Fruit fly (Drosophila melanogaster) whole organism, embryonic: ENCODE measurements around the gene ana1.

Source experiments
- CG10366 ChIP-seq: fragments of 200-800 bp; sonication (Bioruptor generic); IDR thresholded peaks from 2 replicates; pipeline ENCODE4 v1.3.6; 2022; ENCODE audit warnings: missing biosample characterization, missing genetic modification characterization
- CG12155 ChIP-seq: fragments of 200-800 bp; sonication (Bioruptor generic); optimal IDR thresholded peaks from 3 replicates; lab custom pipeline; 2016; ENCODE audit warnings: missing biosample characterization, missing genetic modification characterization
- CG12219 ChIP-seq: fragments of 200-800 bp; sonication (Bioruptor generic); optimal IDR thresholded peaks from 3 replicates; lab custom pipeline; 2018; ENCODE audit warnings: missing biosample characterization, mild to moderate bottlenecking, missing genetic modification characterization
- CG1529 ChIP-seq: fragments of 200-800 bp; sonication (Bioruptor generic); optimal IDR thresholded peaks from 3 replicates; lab custom pipeline; 2018; ENCODE audit warnings: missing biosample characterization, missing genetic modification characterization
- CG15696 ChIP-seq: fragments of 200-800 bp; sonication (Bioruptor generic); optimal IDR thresholded peaks from 2 replicates; lab custom pipeline; 2019; ENCODE audit warnings: missing biosample characterization, mild to moderate bottlenecking, missing genetic modification characterization, moderate library complexity
- CG16779 ChIP-seq: fragments of 200-800 bp; sonication (Bioruptor generic); IDR thresholded peaks from 2 replicates; pipeline ENCODE4 v1.3.6; 2022; ENCODE audit warnings: missing biosample characterization, missing genetic modification characterization
- CG16815 ChIP-seq: fragments of 200-800 bp; sonication (Bioruptor generic); optimal IDR thresholded peaks from 3 replicates; lab custom pipeline; 2017; ENCODE audit warnings: missing biosample characterization, mild to moderate bottlenecking, missing genetic modification characterization
- CG17829 ChIP-seq: fragments of 200-800 bp; optimal IDR thresholded peaks from 2 replicates; lab custom pipeline; 2019; ENCODE audit warnings: missing biosample characterization, mild to moderate bottlenecking, missing genetic modification characterization, moderate library complexity
- CG2202 ChIP-seq: fragments of 200-800 bp; sonication (Bioruptor generic); optimal IDR thresholded peaks from 2 replicates; lab custom pipeline; 2018; ENCODE audit warnings: missing biosample characterization, mild to moderate bottlenecking, missing genetic modification characterization
- CG2712 ChIP-seq: fragments of 200-800 bp; optimal IDR thresholded peaks from 3 replicates; lab custom pipeline; 2019; ENCODE audit warnings: missing biosample characterization, mild to moderate bottlenecking, missing genetic modification characterization, moderate library complexity
- CG30431 ChIP-seq: fragments of 200-800 bp; sonication (Bioruptor generic); optimal IDR thresholded peaks from 2 replicates; lab custom pipeline; 2017; ENCODE audit warnings: missing biosample characterization, missing genetic modification characterization
- CG31224 ChIP-seq: fragments of 200-800 bp; sonication (Bioruptor generic); IDR thresholded peaks from 2 replicates; pipeline ENCODE4 v1.3.6; 2022; ENCODE audit warnings: missing biosample characterization, missing genetic modification characterization
- CG31365 ChIP-seq: fragments of 200-800 bp; sonication (Bioruptor generic); optimal IDR thresholded peaks from 2 replicates; lab custom pipeline; 2018; ENCODE audit warnings: missing biosample characterization, mild to moderate bottlenecking, missing genetic modification characterization
- CG31388 ChIP-seq: fragments of 200-800 bp; sonication (Bioruptor generic); optimal IDR thresholded peaks from 2 replicates; lab custom pipeline; 2016; ENCODE audit warnings: missing biosample characterization, missing genetic modification characterization
- CG32767 ChIP-seq: fragments of 200-800 bp; sonication (Bioruptor generic); IDR thresholded peaks from 2 replicates; pipeline ENCODE4 v1.3.6; 2022; ENCODE audit warnings: missing biosample characterization, missing genetic modification characterization
- CG34224 ChIP-seq: fragments of 200-800 bp; sonication (Bioruptor generic); IDR thresholded peaks from 3 replicates; pipeline ENCODE4 v1.3.6; 2022; ENCODE audit warnings: missing biosample characterization, missing genetic modification characterization; ENCODE audit not compliant: partially characterized antibody
- CG6765 ChIP-seq: fragments of 200-800 bp; sonication (Bioruptor generic); optimal IDR thresholded peaks from 3 replicates; lab custom pipeline; 2017; ENCODE audit warnings: missing biosample characterization, mild to moderate bottlenecking, missing genetic modification characterization
- CG7987 ChIP-seq: fragments of 200-800 bp; sonication (Bioruptor generic); optimal IDR thresholded peaks from 2 replicates; lab custom pipeline; 2018; ENCODE audit warnings: missing biosample characterization, mild to moderate bottlenecking, missing genetic modification characterization, moderate library complexity
- CG9215 ChIP-seq: fragments of 200-800 bp; sonication (Bioruptor generic); IDR thresholded peaks from 2 replicates; pipeline ENCODE4 v1.3.6; 2022; ENCODE audit warnings: missing biosample characterization, missing genetic modification characterization
- CG9727 ChIP-seq: fragments of 200-800 bp; sonication (Bioruptor generic); optimal IDR thresholded peaks from 3 replicates; lab custom pipeline; 2017; ENCODE audit warnings: missing biosample characterization, mild to moderate bottlenecking, missing genetic modification characterization
- Deaf1 ChIP-seq: fragments of 200-800 bp; optimal IDR thresholded peaks from 3 replicates; lab custom pipeline; 2019; ENCODE audit warnings: missing biosample characterization, mild to moderate bottlenecking, missing genetic modification characterization, moderate library complexity
- Fer2 ChIP-seq: fragments of 200-800 bp; sonication (Bioruptor generic); optimal IDR thresholded peaks from 2 replicates; lab custom pipeline; 2018; ENCODE audit warnings: missing biosample characterization, mild to moderate bottlenecking, missing genetic modification characterization, moderate library complexity
- HLH3B ChIP-seq: fragments of 200-800 bp; sonication (Bioruptor generic); IDR thresholded peaks from 2 replicates; pipeline ENCODE4 v1.3.6; 2022; ENCODE audit warnings: missing biosample characterization, missing genetic modification characterization
- Hand ChIP-seq: fragments of 200-800 bp; sonication (Bioruptor generic); optimal IDR thresholded peaks from 2 replicates; lab custom pipeline; 2017; ENCODE audit warnings: mild to moderate bottlenecking, missing biosample characterization, missing genetic modification reagents, missing genetic modification characterization
- HmgZ ChIP-seq: fragments of 200-800 bp; sonication (Bioruptor generic); optimal IDR thresholded peaks from 2 replicates; lab custom pipeline; 2018; ENCODE audit warnings: missing biosample characterization, mild to moderate bottlenecking, missing genetic modification characterization
- Hr78 ChIP-seq, 2 experiments: fragments of 200-800 bp in 1 of 2; fragments of >200 bp in 1 of 2; sonication (Bioruptor generic) in 1 of 2; optimal IDR thresholded peaks; 2 replicates each; lab custom pipeline; 2017 to 2019; ENCODE audit warnings: missing biosample characterization in 2 of 2, missing genetic modification characterization in 2 of 2, mild to moderate bottlenecking in 1 of 2, moderate library complexity in 1 of 2
- Hsf ChIP-seq: fragments of 200-800 bp; sonication (Bioruptor generic); optimal IDR thresholded peaks from 3 replicates; lab custom pipeline; 2016; ENCODE audit warnings: missing biosample characterization, missing genetic modification characterization
- Lpt ChIP-seq: fragments of >200 bp; optimal IDR thresholded peaks from 2 replicates; lab custom pipeline; 2018; ENCODE audit warnings: missing biosample characterization, missing genetic modification characterization
- Mad ChIP-seq: fragments of 200-800 bp; sonication (Bioruptor generic); optimal IDR thresholded peaks from 2 replicates; lab custom pipeline; 2016; ENCODE audit warnings: missing biosample characterization, missing genetic modification characterization
- Rx ChIP-seq: fragments of 200-800 bp; sonication (Bioruptor generic); IDR thresholded peaks from 2 replicates; pipeline ENCODE4 v1.3.6; 2022; ENCODE audit warnings: missing biosample characterization, missing genetic modification characterization
- Sry-δ ChIP-seq: fragments of 200-800 bp; sonication (Bioruptor generic); optimal IDR thresholded peaks from 2 replicates; lab custom pipeline; 2016; ENCODE audit warnings: missing biosample characterization, missing genetic modification characterization
- Ssrp ChIP-seq: fragments of 200-800 bp; sonication (Bioruptor generic); optimal IDR thresholded peaks from 2 replicates; lab custom pipeline; 2018; ENCODE audit warnings: missing biosample characterization, mild to moderate bottlenecking, missing genetic modification characterization, moderate library complexity
- Vsx1 ChIP-seq: fragments of 200-800 bp; sonication (Bioruptor generic); optimal IDR thresholded peaks from 2 replicates; lab custom pipeline; 2017; ENCODE audit warnings: missing biosample characterization, mild to moderate bottlenecking, missing genetic modification characterization, missing genetic modification reagents
- ac ChIP-seq: fragments of 200-800 bp; sonication (Bioruptor generic); optimal IDR thresholded peaks from 3 replicates; lab custom pipeline; 2017; ENCODE audit warnings: missing biosample characterization, mild to moderate bottlenecking, missing genetic modification characterization
- ap ChIP-seq: fragments of 200-800 bp; sonication (Bioruptor generic); IDR thresholded peaks from 2 replicates; pipeline ENCODE4 v1.3.6; 2022; ENCODE audit warnings: missing biosample characterization, missing genetic modification characterization
- az2 ChIP-seq: fragments of 200-800 bp; sonication (Bioruptor generic); optimal IDR thresholded peaks from 3 replicates; lab custom pipeline; 2016; ENCODE audit warnings: missing biosample characterization, missing genetic modification characterization
- bbx ChIP-seq: fragments of 200-800 bp; sonication (Bioruptor generic); IDR thresholded peaks from 2 replicates; pipeline ENCODE4 v1.3.6; 2022; ENCODE audit warnings: missing biosample characterization, missing genetic modification characterization; ENCODE audit not compliant: partially characterized antibody
- cad ChIP-seq: fragments of >200 bp; optimal IDR thresholded peaks from 2 replicates; lab custom pipeline; 2017; ENCODE audit warnings: missing biosample characterization, missing genetic modification characterization
- chif ChIP-seq, 2 experiments: fragments of 200-800 bp; sonication (Bioruptor generic); optimal IDR thresholded peaks; 3 replicates each; lab custom pipeline; 2016; ENCODE audit warnings: missing biosample characterization in 2 of 2, missing genetic modification characterization in 2 of 2
- dimm ChIP-seq: fragments of 200-800 bp; sonication (Bioruptor generic); IDR thresholded peaks from 2 replicates; pipeline ENCODE4 v1.3.6; 2022; ENCODE audit warnings: missing biosample characterization, missing genetic modification characterization
- disco-r ChIP-seq: fragments of 200-800 bp; sonication (Bioruptor generic); optimal IDR thresholded peaks from 2 replicates; lab custom pipeline; 2016; ENCODE audit warnings: missing biosample characterization, missing genetic modification characterization
- en ChIP-seq: fragments of 200-800 bp; sonication (Bioruptor generic); optimal IDR thresholded peaks from 2 replicates; lab custom pipeline; 2016; ENCODE audit warnings: missing biosample characterization, missing genetic modification characterization
- gsb ChIP-seq: fragments of 200-800 bp; sonication (Bioruptor generic); IDR thresholded peaks from 2 replicates; pipeline ENCODE4 v1.3.6; 2022; ENCODE audit warnings: missing biosample characterization, missing genetic modification characterization
- hkb ChIP-seq, 2 experiments: fragments of 200-800 bp in 1 of 2; fragments of >200 bp in 1 of 2; sonication (Bioruptor generic) in 1 of 2; IDR thresholded peaks in 1 of 2; optimal IDR thresholded peaks in 1 of 2; 2 replicates each; pipeline versions ENCODE4 v1.3.6 to Lab custom; 2017 to 2022; ENCODE audit warnings: missing biosample characterization in 1 of 2, missing genetic modification characterization in 1 of 2
- lab ChIP-seq: fragments of 200-800 bp; sonication (Bioruptor generic); optimal IDR thresholded peaks from 3 replicates; lab custom pipeline; 2017; ENCODE audit warnings: missing biosample characterization, missing genetic modification characterization, mild to moderate bottlenecking, moderate library complexity, missing genetic modification reagents
- pnt ChIP-seq: fragments of 200-800 bp; sonication (Bioruptor generic); optimal IDR thresholded peaks from 3 replicates; lab custom pipeline; 2016; ENCODE audit warnings: missing biosample characterization, missing genetic modification characterization
- repo ChIP-seq: fragments of 200-800 bp; sonication (Bioruptor generic); optimal IDR thresholded peaks from 2 replicates; lab custom pipeline; 2016; ENCODE audit warnings: missing biosample characterization, missing genetic modification characterization
- sima ChIP-seq: fragments of 200-800 bp; sonication (Bioruptor generic); optimal IDR thresholded peaks from 2 replicates; lab custom pipeline; 2016; ENCODE audit warnings: missing biosample characterization, missing genetic modification characterization
- sqz ChIP-seq: fragments of 200-800 bp; sonication (Bioruptor generic); optimal IDR thresholded peaks from 3 replicates; lab custom pipeline; 2018; ENCODE audit warnings: missing biosample characterization, mild to moderate bottlenecking, missing genetic modification characterization
- tio ChIP-seq: fragments of 200-800 bp; sonication (Bioruptor generic); optimal IDR thresholded peaks from 2 replicates; lab custom pipeline; 2017; ENCODE audit warnings: missing biosample characterization, missing genetic modification characterization, inconsistent platforms
- z ChIP-seq: fragments of 200-800 bp; sonication (Bioruptor generic); IDR thresholded peaks from 3 replicates; pipeline ENCODE4 v1.3.6; 2022; ENCODE audit warnings: missing biosample characterization, missing genetic modification characterization
- zf30C ChIP-seq: fragments of 200-800 bp; sonication (Bioruptor generic); optimal IDR thresholded peaks from 3 replicates; lab custom pipeline; 2018; ENCODE audit warnings: missing biosample characterization, mild to moderate bottlenecking, missing genetic modification characterization

ana1 gene

dm6 chr3R:24574123-24574522, 43.7 kb downstream of the ana1 start (continued):
- TF ChIP-seq bbx (GFP tag; lab: Robert Waterston, UW) = no peak
- TF ChIP-seq Hsf (GFP tag; lab: Kevin White, UChicago) = peak; percentile 56
- peak; percentile 27 for TF ChIP-seq CG17829 (tag; lab: Kevin White, UChicago)
- TF ChIP-seq HLH3B = no peak
- TF ChIP-seq Hand (GFP tag; lab: Kevin White, UChicago) = peak; percentile 90
- no peak for TF ChIP-seq zf30C
- TF ChIP-seq CG10366 (GFP tag; lab: Robert Waterston, UW) = no peak
- no peak for TF ChIP-seq sqz (GFP tag; lab: Kevin White, UChicago)
- TF ChIP-seq CG7987 (GFP tag; lab: Kevin White, UChicago) = no peak
- TF ChIP-seq CG1529 (GFP tag; lab: Kevin White, UChicago) = no peak
- no peak for TF ChIP-seq tio
- TF ChIP-seq Lpt (GFP tag; lab: Kevin White, UChicago) = no peak
- TF ChIP-seq CG2712 (tag; lab: Kevin White, UChicago) = peak; percentile 63
- no peak for TF ChIP-seq dimm
- no peak for TF ChIP-seq ac (GFP tag; lab: Kevin White, UChicago)
- TF ChIP-seq pnt (GFP tag; lab: Kevin White, UChicago) = no peak
- no peak for TF ChIP-seq en (GFP tag; lab: Kevin White, UChicago)
- TF ChIP-seq CG2202 (tag; lab: Kevin White, UChicago) = no peak
- TF ChIP-seq ap (GFP tag; lab: Robert Waterston, UW) = no peak
- TF ChIP-seq Ssrp (tag; lab: Kevin White, UChicago) = no peak
- TF ChIP-seq lab (GFP tag; lab: Kevin White, UChicago) = peak; percentile 83
- no peak for TF ChIP-seq disco-r (GFP tag; lab: Kevin White, UChicago)
- TF ChIP-seq CG12155 (GFP tag; lab: Kevin White, UChicago) = peak; percentile 36
- no peak for TF ChIP-seq gsb
- TF ChIP-seq CG31388 = no peak
- peak; percentile 38 for TF ChIP-seq Deaf1 (tag; lab: Kevin White, UChicago)
- no peak for TF ChIP-seq Hr78 (GFP tag; optimal IDR thresholded peaks at IDR 0.05; lab: Kevin White, UChicago)
- no peak for TF ChIP-seq CG30431 (GFP tag; lab: Kevin White, UChicago)
- TF ChIP-seq Fer2 (tag; lab: Kevin White, UChicago) = peak; percentile 47
- TF ChIP-seq CG31365 = no peak
- no peak for TF ChIP-seq repo (GFP tag; lab: Kevin White, UChicago)
- TF ChIP-seq CG9727 = peak; percentile 76
- no peak for TF ChIP-seq Sry-δ
- no peak for TF ChIP-seq CG32767 (GFP tag; lab: Robert Waterston, UW)
- no peak for TF ChIP-seq CG31224
- TF ChIP-seq Vsx1 (GFP tag; lab: Kevin White, UChicago) = no peak
- TF ChIP-seq cad = no peak
- no peak for TF ChIP-seq CG12219 (GFP tag; lab: Kevin White, UChicago)
- TF ChIP-seq CG15696 (tag; lab: Kevin White, UChicago) = peak; percentile 3
- no peak for TF ChIP-seq chif (GFP tag; optimal IDR thresholded peaks at IDR 0.05; lab: Kevin White, UChicago)
- no peak; the same call in 1 of the 2 replicates for TF ChIP-seq CG9215 (GFP tag; lab: Robert Waterston, UW)
- TF ChIP-seq hkb (optimal IDR thresholded peaks at IDR 0.05; lab: Kevin White, UChicago) = no peak
- TF ChIP-seq hkb (GFP tag; IDR thresholded peaks at IDR 0.05; lab: Robert Waterston, UW) = 0 out of 2 replicates have a peak, but pooled peaks have one; percentile 41
- TF ChIP-seq z (GFP tag; lab: Robert Waterston, UW) = no peak
- no peak for TF ChIP-seq Mad
- TF ChIP-seq CG16815 = peak; percentile 22
- TF ChIP-seq HmgZ = peak; percentile 35
- TF ChIP-seq Rx (GFP tag; lab: Robert Waterston, UW) = no peak
- TF ChIP-seq az2 = peak; percentile 20
- TF ChIP-seq CG6765 = peak; percentile 78
- TF ChIP-seq CG34224 (GFP tag; lab: Robert Waterston, UW) = no peak
- no peak for TF ChIP-seq sima
- no peak for TF ChIP-seq CG16779 (GFP tag; lab: Robert Waterston, UW)
